Fruit fly (Drosophila melanogaster) whole organism, embryonic: Measurements from ENCODE around the gene CG7289.

Experiments
- ATbp ChIP-seq: fragments of 200-800 bp; sonication (Bioruptor generic); optimal IDR thresholded peaks from 2 replicates; lab custom pipeline; 2017; ENCODE audit warnings: missing biosample characterization, mild to moderate bottlenecking, missing genetic modification characterization, missing genetic modification reagents
- Aef1 ChIP-seq: fragments of 200-800 bp; sonication (Bioruptor generic); IDR thresholded peaks from 3 replicates; pipeline ENCODE4 v1.3.6; 2022; ENCODE audit warnings: missing biosample characterization, missing genetic modification characterization
- CG10321 ChIP-seq: fragments of 200-800 bp; sonication (Bioruptor generic); IDR thresholded peaks from 2 replicates; pipeline ENCODE4 v1.3.6; 2022; ENCODE audit warnings: missing biosample characterization, missing genetic modification characterization
- CG10543 ChIP-seq: fragments of 200-800 bp; sonication (Bioruptor generic); optimal IDR thresholded peaks from 3 replicates; lab custom pipeline; 2017; ENCODE audit warnings: missing biosample characterization, mild to moderate bottlenecking, missing genetic modification characterization, moderate library complexity
- CG10979 ChIP-seq: fragments of 200-800 bp; sonication (Bioruptor generic); optimal IDR thresholded peaks from 2 replicates; lab custom pipeline; 2018; ENCODE audit warnings: missing biosample characterization, mild to moderate bottlenecking, missing genetic modification characterization, moderate library complexity
- CG12391 ChIP-seq: fragments of 200-800 bp; sonication (Bioruptor generic); optimal IDR thresholded peaks from 3 replicates; lab custom pipeline; 2018; ENCODE audit warnings: missing biosample characterization, mild to moderate bottlenecking, missing genetic modification characterization, moderate library complexity
- CG1603 ChIP-seq: fragments of 200-800 bp; sonication (Bioruptor generic); optimal IDR thresholded peaks from 2 replicates; lab custom pipeline; 2019; ENCODE audit warnings: missing biosample characterization, mild to moderate bottlenecking, missing genetic modification characterization, moderate library complexity
- CG17328 ChIP-seq: fragments of 200-800 bp; sonication (Bioruptor generic); IDR thresholded peaks from 2 replicates; pipeline ENCODE4 v1.3.6; 2022; ENCODE audit warnings: missing biosample characterization, missing genetic modification characterization
- CG17385 ChIP-seq: fragments of 200-800 bp; sonication (Bioruptor generic); optimal IDR thresholded peaks from 3 replicates; lab custom pipeline; 2018; ENCODE audit warnings: missing biosample characterization, mild to moderate bottlenecking, missing genetic modification characterization
- CG2712 ChIP-seq: fragments of 200-800 bp; optimal IDR thresholded peaks from 3 replicates; lab custom pipeline; 2019; ENCODE audit warnings: missing biosample characterization, mild to moderate bottlenecking, missing genetic modification characterization, moderate library complexity
- CG31388 ChIP-seq: fragments of 200-800 bp; sonication (Bioruptor generic); optimal IDR thresholded peaks from 2 replicates; lab custom pipeline; 2016; ENCODE audit warnings: missing biosample characterization, missing genetic modification characterization
- CG34422 ChIP-seq: fragments of 200-800 bp; sonication (Bioruptor generic); IDR thresholded peaks from 3 replicates; pipeline ENCODE4 v1.3.6; 2022; ENCODE audit warnings: missing biosample characterization, missing genetic modification characterization
- CG3838 ChIP-seq: fragments of 200-800 bp; sonication (Bioruptor generic); optimal IDR thresholded peaks from 3 replicates; lab custom pipeline; 2016; ENCODE audit warnings: missing biosample characterization, missing genetic modification characterization
- CG4854 ChIP-seq: fragments of 200-800 bp; sonication (Bioruptor generic); optimal IDR thresholded peaks from 2 replicates; lab custom pipeline; 2016; ENCODE audit warnings: missing biosample characterization, missing genetic modification characterization, inconsistent platforms
- CG8388 ChIP-seq: fragments of 200-800 bp; sonication (Bioruptor generic); optimal IDR thresholded peaks from 2 replicates; lab custom pipeline; 2019; ENCODE audit warnings: missing biosample characterization, mild to moderate bottlenecking, missing genetic modification characterization, moderate library complexity
- CG9932 ChIP-seq: fragments of 200-800 bp; sonication (Bioruptor generic); IDR thresholded peaks from 2 replicates; pipeline ENCODE4 v1.3.6; 2022; ENCODE audit warnings: missing biosample characterization, missing genetic modification characterization
- D ChIP-seq, 2 experiments: fragments of 200-800 bp in 1 of 2; fragments of >200 bp in 1 of 2; sonication (Bioruptor generic) in 1 of 2; optimal IDR thresholded peaks; 2 replicates in 1 of 2; 3 replicates in 1 of 2; lab custom pipeline; 2017; ENCODE audit warnings: mild to moderate bottlenecking in 1 of 2, missing biosample characterization in 1 of 2, missing genetic modification characterization in 1 of 2, missing genetic modification reagents in 1 of 2
- HLH3B ChIP-seq: fragments of 200-800 bp; sonication (Bioruptor generic); IDR thresholded peaks from 2 replicates; pipeline ENCODE4 v1.3.6; 2022; ENCODE audit warnings: missing biosample characterization, missing genetic modification characterization
- HmgZ ChIP-seq: fragments of 200-800 bp; sonication (Bioruptor generic); optimal IDR thresholded peaks from 2 replicates; lab custom pipeline; 2018; ENCODE audit warnings: missing biosample characterization, mild to moderate bottlenecking, missing genetic modification characterization
- Hmr ChIP-seq: fragments of 200-800 bp; sonication (Bioruptor generic); optimal IDR thresholded peaks from 3 replicates; lab custom pipeline; 2017; ENCODE audit warnings: mild to moderate bottlenecking, missing biosample characterization, missing genetic modification reagents, missing genetic modification characterization
- Jarid2 ChIP-seq: fragments of 200-800 bp; sonication (Bioruptor generic); optimal IDR thresholded peaks from 3 replicates; lab custom pipeline; 2017; ENCODE audit warnings: mild to moderate bottlenecking, missing biosample characterization, missing genetic modification reagents, missing genetic modification characterization
- MBD-R2 ChIP-seq: fragments of 200-800 bp; sonication (Bioruptor generic); IDR thresholded peaks from 2 replicates; pipeline ENCODE4 v1.3.6; 2022; ENCODE audit warnings: missing biosample characterization, missing genetic modification characterization
- Oaz ChIP-seq: fragments of 200-800 bp; sonication (Bioruptor generic); IDR thresholded peaks from 2 replicates; pipeline ENCODE4 v1.3.6; 2022; ENCODE audit warnings: missing biosample characterization, missing genetic modification characterization
- Oli ChIP-seq: fragments of 200-800 bp; sonication (Bioruptor generic); optimal IDR thresholded peaks from 2 replicates; lab custom pipeline; 2018; ENCODE audit warnings: missing biosample characterization, mild to moderate bottlenecking, missing genetic modification characterization, moderate library complexity
- Rfx ChIP-seq: fragments of 200-800 bp; sonication (Bioruptor generic); IDR thresholded peaks from 2 replicates; pipeline ENCODE4 v1.3.6; 2022; ENCODE audit warnings: missing biosample characterization, missing genetic modification characterization
- Sox100B ChIP-seq: fragments of 200-800 bp; sonication (Bioruptor generic); optimal IDR thresholded peaks from 3 replicates; lab custom pipeline; 2018; ENCODE audit warnings: missing biosample characterization, mild to moderate bottlenecking, missing genetic modification characterization
- Sox102F ChIP-seq: fragments of 200-800 bp; sonication (Bioruptor generic); optimal IDR thresholded peaks from 2 replicates; lab custom pipeline; 2018; ENCODE audit warnings: missing biosample characterization, mild to moderate bottlenecking, missing genetic modification characterization, moderate library complexity
- Xbp1 ChIP-seq: fragments of 200-800 bp; sonication (Bioruptor generic); optimal IDR thresholded peaks from 3 replicates; lab custom pipeline; 2016; ENCODE audit warnings: missing biosample characterization, mild to moderate bottlenecking, missing genetic modification characterization
- Xrp1 ChIP-seq: fragments of 200-800 bp; sonication (Bioruptor generic); IDR thresholded peaks from 2 replicates; pipeline ENCODE4 v1.3.6; 2022; ENCODE audit warnings: missing biosample characterization, missing genetic modification characterization
- ci ChIP-seq: fragments of 200-800 bp; sonication (Bioruptor generic); IDR thresholded peaks from 3 replicates; pipeline ENCODE4 v1.3.6; 2022; ENCODE audit warnings: missing biosample characterization, missing genetic modification characterization
- croc ChIP-seq: fragments of 200-800 bp; sonication (Bioruptor generic); conservative IDR thresholded peaks from 3 replicates; pipeline ENCODE4 v1.3.6; 2022; ENCODE audit warnings: missing biosample characterization, missing genetic modification characterization
- crol ChIP-seq: fragments of 200-800 bp; sonication (Bioruptor generic); IDR thresholded peaks from 2 replicates; pipeline ENCODE4 v1.3.6; 2022; ENCODE audit warnings: missing biosample characterization, missing genetic modification characterization
- dysf ChIP-seq: fragments of 200-800 bp; sonication (Bioruptor generic); IDR thresholded peaks from 3 replicates; pipeline ENCODE4 v1.3.6; 2022; ENCODE audit warnings: missing biosample characterization, missing genetic modification characterization
- esg ChIP-seq: fragments of 200-800 bp; sonication (Bioruptor generic); conservative IDR thresholded peaks from 2 replicates; pipeline ENCODE4 v1.3.6; 2022; ENCODE audit warnings: missing biosample characterization, missing genetic modification characterization
- gem ChIP-seq: fragments of 200-800 bp; sonication (Bioruptor generic); optimal IDR thresholded peaks from 2 replicates; lab custom pipeline; 2019; ENCODE audit warnings: missing biosample characterization, mild to moderate bottlenecking, missing genetic modification characterization, moderate library complexity
- lab ChIP-seq: fragments of 200-800 bp; sonication (Bioruptor generic); optimal IDR thresholded peaks from 3 replicates; lab custom pipeline; 2017; ENCODE audit warnings: missing biosample characterization, missing genetic modification characterization, mild to moderate bottlenecking, moderate library complexity, missing genetic modification reagents
- lola ChIP-seq, 3 experiments: fragments of >200 bp in 2 of 3; fragments of 200-800 bp in 1 of 3; sonication (Bioruptor generic) in 1 of 3; optimal IDR thresholded peaks; 2 replicates each; lab custom pipeline; 2017 to 2019; ENCODE audit warnings: missing biosample characterization in 3 of 3, missing genetic modification characterization in 3 of 3, mild to moderate bottlenecking in 1 of 3, moderate library complexity in 1 of 3
- luna ChIP-seq: fragments of 200-800 bp; sonication (Bioruptor generic); optimal IDR thresholded peaks from 2 replicates; lab custom pipeline; 2016; ENCODE audit warnings: missing biosample characterization, missing genetic modification characterization
- nerfin-1 ChIP-seq: fragments of 200-800 bp; sonication (Bioruptor generic); optimal IDR thresholded peaks from 3 replicates; lab custom pipeline; 2019; ENCODE audit warnings: missing biosample characterization, mild to moderate bottlenecking, missing genetic modification characterization, moderate library complexity
- phol ChIP-seq: fragments of 200-800 bp; sonication (Bioruptor generic); optimal IDR thresholded peaks from 3 replicates; lab custom pipeline; 2018; ENCODE audit warnings: missing biosample characterization, mild to moderate bottlenecking, missing genetic modification characterization, moderate library complexity
- pita ChIP-seq: fragments of 200-800 bp; sonication (Bioruptor generic); optimal IDR thresholded peaks from 2 replicates; lab custom pipeline; 2017; ENCODE audit warnings: missing biosample characterization, mild to moderate bottlenecking, missing genetic modification characterization
- prd ChIP-seq, 3 experiments: fragments of >200 bp in 2 of 3; fragments of 200-800 bp in 1 of 3; sonication (Bioruptor generic) in 1 of 3; optimal IDR thresholded peaks in 2 of 3; IDR thresholded peaks in 1 of 3; 2 replicates in 2 of 3; 3 replicates in 1 of 3; pipeline versions ENCODE4 v1.3.6 to Lab custom; 2017 to 2022; ENCODE audit warnings: missing biosample characterization in 1 of 3, missing genetic modification characterization in 1 of 3
- slbo ChIP-seq: fragments of 200-800 bp; sonication (Bioruptor generic); IDR thresholded peaks from 2 replicates; pipeline ENCODE4 v1.3.6; 2022; ENCODE audit warnings: missing biosample characterization, missing genetic modification characterization
- sob ChIP-seq: fragments of 200-800 bp; sonication (Bioruptor generic); IDR thresholded peaks from 2 replicates; pipeline ENCODE4 v1.3.6; 2022; ENCODE audit warnings: missing biosample characterization, missing genetic modification characterization
- ttk ChIP-seq: fragments of 200-800 bp; sonication (Bioruptor generic); IDR thresholded peaks from 2 replicates; pipeline ENCODE4 v2.1.2; 2022; ENCODE audit warnings: missing biosample characterization, missing genetic modification characterization
- vvl ChIP-seq: fragments of 200-800 bp; sonication (Bioruptor generic); IDR thresholded peaks from 2 replicates; pipeline ENCODE4 v1.3.6; 2022; ENCODE audit warnings: missing biosample characterization, missing genetic modification characterization
- yki ChIP-seq: fragments of >200 bp; optimal IDR thresholded peaks from 3 replicates; lab custom pipeline; 2018
- zen2 ChIP-seq: fragments of 200-800 bp; sonication (Bioruptor generic); IDR thresholded peaks from 3 replicates; pipeline ENCODE4 v1.3.6; 2022; ENCODE audit warnings: missing biosample characterization, missing genetic modification characterization; ENCODE audit not compliant: partially characterized antibody

Gene CG7289

DNA sequence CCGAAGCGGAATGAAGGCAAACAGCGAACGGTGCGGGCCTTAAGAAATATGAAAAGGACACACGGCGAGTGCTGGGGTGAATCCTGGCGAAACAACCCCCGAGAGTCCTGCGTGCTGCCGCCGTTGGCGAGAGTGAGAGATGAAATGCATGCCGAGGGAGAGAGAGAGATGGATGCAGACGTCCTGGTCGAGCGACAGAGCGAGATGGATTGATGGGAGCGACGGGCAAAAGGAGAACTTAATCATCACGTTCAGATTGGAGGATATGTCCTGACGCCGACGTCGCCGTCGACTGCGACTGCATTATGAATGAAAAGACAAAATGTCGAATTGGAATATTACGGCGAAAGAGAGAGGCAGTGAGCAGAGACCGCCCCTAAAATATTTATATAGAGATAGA is 27.5 kb upstream of the CG7289 start (continued):
- TF ChIP-seq HmgZ (tag; lab: Kevin White, UChicago): no peak
- TF ChIP-seq Aef1 (GFP tag; lab: Robert Waterston, UW): no peak
- no peak for TF ChIP-seq CG34422
- TF ChIP-seq Xbp1: no peak
- TF ChIP-seq crol (GFP tag; lab: Robert Waterston, UW): 0 out of 2 replicates have a peak, but pooled peaks have one; percentile 14
- no peak for TF ChIP-seq zen2 (GFP tag; lab: Robert Waterston, UW)
- TF ChIP-seq prd (optimal IDR thresholded peaks at IDR 0.05; lab: Kevin White, UChicago): no peak
- no peak for TF ChIP-seq prd (GFP tag; IDR thresholded peaks at IDR 0.05; lab: Robert Waterston, UW)
- TF ChIP-seq nerfin-1 (tag; lab: Kevin White, UChicago): peak; percentile 10
- TF ChIP-seq CG3838 (GFP tag; lab: Kevin White, UChicago): no peak
- no peak for TF ChIP-seq CG4854 (GFP tag; lab: Kevin White, UChicago)
- TF ChIP-seq luna (GFP tag; lab: Kevin White, UChicago): no peak
- no peak for TF ChIP-seq phol (tag; lab: Kevin White, UChicago)
- TF ChIP-seq Jarid2 (GFP tag; lab: Kevin White, UChicago): no peak
- TF ChIP-seq yki: no peak
- TF ChIP-seq CG31388 (GFP tag; lab: Kevin White, UChicago): no peak
- no peak for TF ChIP-seq CG9932

DNA sequence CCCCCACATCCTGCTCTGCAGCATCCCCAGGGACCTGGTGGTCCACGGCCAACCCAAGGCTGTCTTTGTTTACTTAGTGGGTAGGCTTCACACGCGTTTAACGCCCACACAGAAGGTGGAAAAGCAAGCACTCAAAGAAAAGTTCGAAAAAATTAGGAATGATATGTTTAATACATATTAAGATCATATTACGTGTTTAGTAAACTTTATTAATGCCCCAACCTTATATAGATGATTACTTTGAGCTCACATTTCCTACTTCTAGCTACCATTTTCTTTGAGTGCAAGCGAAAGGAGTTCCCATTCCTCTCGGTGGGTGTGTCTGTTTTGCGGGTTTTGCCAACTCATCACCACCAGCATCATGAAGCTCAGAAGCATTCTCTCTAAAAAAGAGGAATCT is 22.6 kb upstream of the CG7289 start:
- TF ChIP-seq Rfx (GFP tag; lab: Robert Waterston, UW): 0 out of 2 replicates have a peak, but pooled peaks have one; percentile 9
- TF ChIP-seq lab (GFP tag; lab: Kevin White, UChicago): peak; percentile 24
- TF ChIP-seq esg (GFP tag; lab: Robert Waterston, UW): peak; percentile 40; the same call in 1 of the 2 replicates
- TF ChIP-seq CG10979 (tag; lab: Kevin White, UChicago): peak; percentile 19
- TF ChIP-seq Hmr (GFP tag; lab: Kevin White, UChicago): peak; percentile 22
- TF ChIP-seq Sox100B (GFP tag; lab: Kevin White, UChicago): no peak
- TF ChIP-seq HLH3B (GFP tag; lab: Robert Waterston, UW): 0 out of 2 replicates have a peak, but pooled peaks have one; percentile 10
- TF ChIP-seq lola (GFP tag; optimal IDR thresholded peaks at IDR 0.05; lab: Kevin White, UChicago): no peak
- TF ChIP-seq vvl (GFP tag; lab: Robert Waterston, UW): peak; percentile 54
- TF ChIP-seq Sox102F (GFP tag; lab: Kevin White, UChicago): peak; percentile 44
- no peak for TF ChIP-seq MBD-R2 (GFP tag; lab: Robert Waterston, UW)
- peak; percentile 52 for TF ChIP-seq CG1603 (tag; lab: Kevin White, UChicago)
- peak; percentile 23; the same call in 1 of the 3 replicates for TF ChIP-seq dysf (GFP tag; lab: Robert Waterston, UW)
- TF ChIP-seq Oli (tag; lab: Kevin White, UChicago): peak; percentile 11
- peak; percentile 36; the same call in 1 of the 2 replicates for TF ChIP-seq Xrp1 (GFP tag; lab: Robert Waterston, UW)
- TF ChIP-seq pita (GFP tag; lab: Kevin White, UChicago): no peak
- TF ChIP-seq CG12391 (tag; lab: Kevin White, UChicago): peak; percentile 31
- TF ChIP-seq CG10543: no peak
- TF ChIP-seq CG17328: peak; percentile 31; the same call in 1 of the 2 replicates
- peak; percentile 47 for TF ChIP-seq ATbp
- TF ChIP-seq CG2712 (tag; lab: Kevin White, UChicago): peak; percentile 0
- no peak for TF ChIP-seq CG10321 (GFP tag; lab: Robert Waterston, UW)
- TF ChIP-seq gem: peak; percentile 58
- TF ChIP-seq CG17385 (GFP tag; lab: Kevin White, UChicago): peak; percentile 10
- TF ChIP-seq croc (GFP tag; lab: Robert Waterston, UW): 0 out of 3 replicates have a peak, but pooled peaks have one; percentile 22
- no peak for TF ChIP-seq D (optimal IDR thresholded peaks at IDR 0.05; lab: Kevin White, UChicago)
- peak; percentile 17 for TF ChIP-seq D (GFP tag; optimal IDR thresholded peaks at IDR 0.05; lab: Kevin White, UChicago)
- 0 out of 2 replicates have a peak, but pooled peaks have one; percentile 12 for TF ChIP-seq ttk (GFP tag; lab: Robert Waterston, UW)
- peak; percentile 55; the same call in 1 of the 3 replicates for TF ChIP-seq ci (GFP tag; lab: Robert Waterston, UW)
- no peak for TF ChIP-seq CG8388 (GFP tag; lab: Kevin White, UChicago)
- peak; percentile 27; the same call in 1 of the 2 replicates for TF ChIP-seq slbo (GFP tag; lab: Robert Waterston, UW)
- peak; percentile 36; the same call in 1 of the 2 replicates for TF ChIP-seq sob (GFP tag; lab: Robert Waterston, UW)
- no peak for TF ChIP-seq prd (optimal IDR thresholded peaks at IDR 0.05; lab: Kevin White, UChicago)
- peak; percentile 31; the same call in 1 of the 3 replicates for TF ChIP-seq prd (GFP tag; IDR thresholded peaks at IDR 0.05; lab: Robert Waterston, UW)
- peak; percentile 34; the same call in 1 of the 2 replicates for TF ChIP-seq Oaz (GFP tag; lab: Robert Waterston, UW)
